Fruit fly (Drosophila melanogaster) whole organism, wandering third instar larva: Measurements from ENCODE around the gene Mlc2.

Experiments
- Abd-B ChIP-seq: fragments of >200 bp; optimal IDR thresholded peaks from 2 replicates; lab custom pipeline; 2017; ENCODE audit warnings: missing biosample characterization, missing genetic modification characterization
- CG32264 ChIP-seq: fragments of 200-800 bp; sonication (Bioruptor generic); optimal IDR thresholded peaks from 2 replicates; lab custom pipeline; 2016; ENCODE audit warnings: missing biosample characterization, missing genetic modification characterization
- CrebA ChIP-seq: fragments of 200-800 bp; sonication (Bioruptor generic); optimal IDR thresholded peaks from 2 replicates; lab custom pipeline; 2016; ENCODE audit warnings: missing biosample characterization, mild to moderate bottlenecking, missing genetic modification characterization, borderline replicate concordance
- Dfd ChIP-seq: fragments of >200 bp; optimal IDR thresholded peaks from 2 replicates; lab custom pipeline; 2017; ENCODE audit warnings: missing biosample characterization, missing genetic modification characterization
- GATAd ChIP-seq: sonication (Bioruptor generic); optimal IDR thresholded peaks from 2 replicates; lab custom pipeline; 2016; ENCODE audit warnings: missing biosample characterization, missing genetic modification characterization
- Hnf4 ChIP-seq: fragments of 200-800 bp; sonication (Bioruptor generic); optimal IDR thresholded peaks from 2 replicates; lab custom pipeline; 2016; ENCODE audit warnings: missing biosample characterization, mild to moderate bottlenecking, missing genetic modification characterization
- Hr78 ChIP-seq: fragments of >200 bp; optimal IDR thresholded peaks from 2 replicates; lab custom pipeline; 2017; ENCODE audit warnings: missing biosample characterization, missing genetic modification characterization
- Myc ChIP-seq: fragments of >200 bp; optimal IDR thresholded peaks from 2 replicates; lab custom pipeline; 2017
- N ChIP-seq: fragments of >200 bp; optimal IDR thresholded peaks from 2 replicates; lab custom pipeline; 2018; ENCODE audit warnings: missing biosample characterization, missing external identifiers, missing genetic modification characterization
- OdsH ChIP-seq: fragments of 200-800 bp; sonication (Bioruptor generic); optimal IDR thresholded peaks from 2 replicates; lab custom pipeline; 2016; ENCODE audit warnings: missing biosample characterization, mild to moderate bottlenecking, missing genetic modification characterization
- Rel ChIP-seq, 2 experiments: fragments of 200-800 bp; sonication (Bioruptor generic) in 1 of 2; optimal IDR thresholded peaks; 2 replicates in 1 of 2; 3 replicates in 1 of 2; lab custom pipeline; 2016 to 2019; ENCODE audit warnings: mild to moderate bottlenecking in 2 of 2, missing biosample characterization in 2 of 2, missing genetic modification characterization in 2 of 2, moderate library complexity in 1 of 2
- Sp1 ChIP-seq: fragments of 200-800 bp; sonication (Bioruptor generic); optimal IDR thresholded peaks from 3 replicates; lab custom pipeline; 2019; ENCODE audit warnings: missing biosample characterization, mild to moderate bottlenecking, missing genetic modification characterization, moderate library complexity
- Vsx2 ChIP-seq: fragments of 200-300, 225-300 bp; sonication (Bioruptor generic); optimal IDR thresholded peaks from 2 replicates; lab custom pipeline; 2018; ENCODE audit warnings: missing biosample characterization, missing genetic modification characterization; ENCODE audit not compliant: partially characterized antibody
- br ChIP-seq: fragments of 200-800 bp; sonication (Bioruptor generic); optimal IDR thresholded peaks from 2 replicates; lab custom pipeline; 2016; ENCODE audit warnings: missing biosample characterization, missing genetic modification characterization
- dl ChIP-seq, 2 experiments: fragments of 175-275, 200-275 bp in 1 of 2; fragments of 200-275 bp in 1 of 2; sonication (Bioruptor generic); optimal IDR thresholded peaks; lab custom pipeline; 2018; ENCODE audit warnings: mild to moderate bottlenecking in 2 of 2, missing biosample characterization in 2 of 2, missing genetic modification characterization in 2 of 2, moderate library complexity in 2 of 2; ENCODE audit not compliant: partially characterized antibody in 2 of 2, insufficient read depth in 1 of 2
- dsf ChIP-seq: sonication (Bioruptor generic); optimal IDR thresholded peaks from 2 replicates; lab custom pipeline; 2016; ENCODE audit warnings: missing biosample characterization, missing genetic modification characterization, borderline replicate concordance
- ey ChIP-seq: fragments of 200-800 bp; sonication (Bioruptor generic); optimal IDR thresholded peaks from 2 replicates; lab custom pipeline; 2016; ENCODE audit warnings: missing biosample characterization, missing genetic modification characterization
- foxo ChIP-seq, 2 experiments: fragments of 200-800 bp; sonication (Bioruptor generic); optimal IDR thresholded peaks; 2 replicates in 1 of 2; 3 replicates in 1 of 2; lab custom pipeline; 2016 to 2017; ENCODE audit warnings: missing biosample characterization in 2 of 2, missing genetic modification characterization in 2 of 2
- jim ChIP-seq: fragments of 175-275, 200-325 bp; sonication (Bioruptor generic); optimal IDR thresholded peaks from 2 replicates; lab custom pipeline; 2016; ENCODE audit warnings: missing biosample characterization, mild to moderate bottlenecking, missing genetic modification characterization
- lola ChIP-seq: fragments of >200 bp; optimal IDR thresholded peaks from 2 replicates; lab custom pipeline; 2017; ENCODE audit warnings: missing biosample characterization, missing genetic modification characterization
- pan ChIP-seq: fragments of >200 bp; optimal IDR thresholded peaks from 2 replicates; lab custom pipeline; 2017
- psq ChIP-seq: fragments of 200-800 bp; sonication (Bioruptor generic); optimal IDR thresholded peaks from 3 replicates; lab custom pipeline; 2017; ENCODE audit warnings: missing biosample characterization, mild to moderate bottlenecking, missing genetic modification characterization, moderate library complexity
- rgr ChIP-seq: fragments of 200-800 bp; sonication (Bioruptor generic); optimal IDR thresholded peaks from 3 replicates; lab custom pipeline; 2016; ENCODE audit warnings: missing biosample characterization, mild to moderate bottlenecking, missing genetic modification characterization
- sage ChIP-seq: fragments of 200-800 bp; sonication (Bioruptor generic); optimal IDR thresholded peaks from 2 replicates; lab custom pipeline; 2016; ENCODE audit warnings: missing biosample characterization, mild to moderate bottlenecking, missing genetic modification characterization
- tai ChIP-seq: sonication (Bioruptor generic); optimal IDR thresholded peaks from 2 replicates; lab custom pipeline; 2016; ENCODE audit warnings: missing biosample characterization, missing genetic modification characterization
- usp ChIP-seq: fragments of >200 bp; optimal IDR thresholded peaks from 2 replicates; lab custom pipeline; 2017; ENCODE audit warnings: missing biosample characterization, missing genetic modification characterization
- woc ChIP-seq: sonication (Bioruptor generic); optimal IDR thresholded peaks from 2 replicates; lab custom pipeline; 2016; ENCODE audit warnings: missing biosample characterization, mild to moderate bottlenecking, missing genetic modification characterization

Gene Mlc2

dm6 chr3R:30174160-30175002, at the start of gene Mlc2:
Gene Mlc2, minus strand, starts transcription at chr3R:30174551.
- TF ChIP-seq Hnf4 (GFP tag; lab: Kevin White, UChicago) (no peak), sage (GFP tag; lab: Kevin White, UChicago) (no peak), rgr (no peak), CG32264 (no peak), Hr78 (GFP tag; lab: Kevin White, UChicago) (no peak), N (GFP tag; lab: Kevin White, UChicago) (no peak), tai (GFP tag; lab: Kevin White, UChicago) (no peak), dsf (GFP tag; lab: Kevin White, UChicago) (no peak), usp (no peak), Myc (lab: Kevin White, UChicago) (no peak)

- no peak for TF ChIP-seq dl (GFP tag; optimal IDR thresholded peaks at IDR 0.05; lab: Kevin White, UChicago; ENCODE audit: insufficient read depth in 1 of 2, partially characterized antibody in 2 of 2)
- TF ChIP-seq Dfd (GFP tag; lab: Kevin White, UChicago), result no peak
- no peak for TF ChIP-seq jim (GFP tag; lab: Kevin White, UChicago)
- TF ChIP-seq br (GFP tag; lab: Kevin White, UChicago), result no peak
- TF ChIP-seq Abd-B (GFP tag; lab: Kevin White, UChicago), result no peak
- no peak for TF ChIP-seq CG32264
- no peak for TF ChIP-seq pan (lab: Kevin White, UChicago)
- no peak for TF ChIP-seq foxo (GFP tag; optimal IDR thresholded peaks at IDR 0.05; lab: Kevin White, UChicago)
- TF ChIP-seq ey (GFP tag; lab: Kevin White, UChicago), result no peak
- no peak for TF ChIP-seq woc
- no peak for TF ChIP-seq Myc (lab: Kevin White, UChicago)
- TF ChIP-seq Vsx2 (GFP tag; lab: Kevin White, UChicago), result no peak
Measured at dm6 chr3R:30222236-30222635, 47.9 kb upstream of the Mlc2 start.

dm6 chr3R:30216210-30216609, 41.9 kb upstream of the Mlc2 start, which contains the start of gene CecC:
Gene CecC, plus strand, starts transcription at chr3R:30216484.
- no peak for TF ChIP-seq woc
- no peak for TF ChIP-seq Rel (GFP tag; optimal IDR thresholded peaks at IDR 0.05; lab: Kevin White, UChicago)
- TF ChIP-seq Rel (tag; optimal IDR thresholded peaks at IDR 0.05; lab: Kevin White, UChicago), result peak; percentile 91
- TF ChIP-seq, all 38 proteins: peak for 1

- no peak for TF ChIP-seq psq (GFP tag; lab: Kevin White, UChicago)
- TF ChIP-seq CrebA (GFP tag; lab: Kevin White, UChicago), result no peak
- TF ChIP-seq OdsH (GFP tag; lab: Kevin White, UChicago), result no peak
- TF ChIP-seq lola, result no peak
- TF ChIP-seq Rel (GFP tag; optimal IDR thresholded peaks at IDR 0.05; lab: Kevin White, UChicago), result no peak
- TF ChIP-seq Rel (tag; optimal IDR thresholded peaks at IDR 0.05; lab: Kevin White, UChicago), result peak; percentile 97
- no peak for TF ChIP-seq Sp1
- no peak for TF ChIP-seq GATAd (GFP tag; lab: Kevin White, UChicago)
- TF ChIP-seq br (GFP tag; lab: Kevin White, UChicago), result no peak
Measured at dm6 chr3R:30215020-30215419, 40.7 kb upstream of the Mlc2 start.

- TF ChIP-seq Hnf4 (GFP tag; lab: Kevin White, UChicago) (no peak), Rel (GFP tag; optimal IDR thresholded peaks at IDR 0.05; lab: Kevin White, UChicago) (no peak), Rel (tag; optimal IDR thresholded peaks at IDR 0.05; lab: Kevin White, UChicago) (peak; percentile 1)
- TF ChIP-seq, all 38 proteins: peak for 1
Measured at dm6 chr3R:30213697-30214096, 39.3 kb upstream of the Mlc2 start, which contains the start of gene CecB. Gene CecB, minus strand, starts transcription at chr3R:30213797.

dm6 chr3R:30211856-30212255, 37.5 kb upstream of the Mlc2 start, which contains the start of gene CecA2:
Gene CecA2, plus strand, starts transcription at chr3R:30212156.
- TF ChIP-seq lola, result no peak
- no peak for TF ChIP-seq Rel (GFP tag; optimal IDR thresholded peaks at IDR 0.05; lab: Kevin White, UChicago)
- TF ChIP-seq Rel (tag; optimal IDR thresholded peaks at IDR 0.05; lab: Kevin White, UChicago), result peak; percentile 72
